Fruit fly (Drosophila melanogaster): ENCODE measurements around the gene HP1D3csd.

HP1D3csd gene

dm6 chrX:19152570-19153287 is 37.3 kb upstream of the HP1D3csd start (continued):
- TF ChIP-seq CG10267 (tag; optimal IDR thresholded peaks at IDR 0.05) (peak; percentile 52), CG6254 (GFP tag; optimal IDR thresholded peaks at IDR 0.05) (peak; percentile 22), ewg (GFP tag; optimal IDR thresholded peaks at IDR 0.05) (peak; percentile 54), Bgb (GFP tag; IDR thresholded peaks at IDR 0.05; ENCODE audit: partially characterized antibody) (no peak), CG2712 (tag; optimal IDR thresholded peaks at IDR 0.05) (peak; percentile 71), CG12391 (tag; optimal IDR thresholded peaks at IDR 0.05) (peak; percentile 66), Drgx (GFP tag; IDR thresholded peaks at IDR 0.05) (peak; percentile 35; the same call in 1 of the 2 replicates), CG30403 (GFP tag; optimal IDR thresholded peaks at IDR 0.05) (peak; percentile 72), CG1647 (GFP tag; optimal IDR thresholded peaks at IDR 0.05) (no peak), unc-4 (GFP tag; IDR thresholded peaks at IDR 0.05; ENCODE audit: partially characterized antibody) (no peak), Rfx (GFP tag; IDR thresholded peaks at IDR 0.05) (peak; percentile 4; the same call in 1 of the 2 replicates), wdn (GFP tag; IDR thresholded peaks at IDR 0.05) (no peak), trh (GFP tag; optimal IDR thresholded peaks at IDR 0.05) (no peak), ro (GFP tag; IDR thresholded peaks at IDR 0.05) (0 out of 2 replicates have a peak, but pooled peaks have one; percentile 13), fu2 (GFP tag; optimal IDR thresholded peaks at IDR 0.05) (no peak), aop (GFP tag; IDR thresholded peaks at IDR 0.05) (no peak), CG7372 (GFP tag; IDR thresholded peaks at IDR 0.05) (no peak), bbx (GFP tag; IDR thresholded peaks at IDR 0.05; ENCODE audit: partially characterized antibody) (no peak), Nf-YB (GFP tag; optimal IDR thresholded peaks at IDR 0.05) (peak; percentile 21), wek (GFP tag; optimal IDR thresholded peaks at IDR 0.05) (no peak), tgo (GFP tag; IDR thresholded peaks at IDR 0.05) (peak; percentile 49; the same call in 2 of the 3 replicates), CG6654 (GFP tag; optimal IDR thresholded peaks at IDR 0.05) (no peak), CG32532 (GFP tag; IDR thresholded peaks at IDR 0.05) (0 out of 2 replicates have a peak, but pooled peaks have one; percentile 16), Ada2b (GFP tag; IDR thresholded peaks at IDR 0.05) (0 out of 2 replicates have a peak, but pooled peaks have one; percentile 16), CG1529 (GFP tag; optimal IDR thresholded peaks at IDR 0.05) (peak; percentile 36), Hmx (GFP tag; optimal IDR thresholded peaks at IDR 0.05) (no peak), MTF-1 (GFP tag; optimal IDR thresholded peaks at IDR 0.05; ENCODE audit: borderline replicate concordance) (no peak), Atf-2 (GFP tag; optimal IDR thresholded peaks at IDR 0.05) (no peak), CG16815 (GFP tag; optimal IDR thresholded peaks at IDR 0.05) (peak; percentile 43), Asciz (GFP tag; optimal IDR thresholded peaks at IDR 0.05) (peak; percentile 45), CG3847 (GFP tag; IDR thresholded peaks at IDR 0.05) (peak; percentile 31; the same call in 1 of the 2 replicates), CG2129 (GFP tag; IDR thresholded peaks at IDR 0.05; ENCODE audit: partially characterized antibody) (no peak), CG34376 (GFP tag; optimal IDR thresholded peaks at IDR 0.05) (no peak), CG15696 (tag; optimal IDR thresholded peaks at IDR 0.05) (peak; percentile 41), CG10209 (GFP tag; optimal IDR thresholded peaks at IDR 0.05) (peak; percentile 50), run (tag; optimal IDR thresholded peaks at IDR 0.05) (peak; percentile 12)

dm6 chrX:19153288-19154130 is 36.5 kb upstream of the HP1D3csd start:
- peak; percentile 66 for TF ChIP-seq CG12769 (tag; optimal IDR thresholded peaks at IDR 0.05)
- TF ChIP-seq cato (GFP tag; optimal IDR thresholded peaks at IDR 0.05; ENCODE audit: borderline replicate concordance) = no peak
- TF ChIP-seq MTF-1 (GFP tag; optimal IDR thresholded peaks at IDR 0.05; ENCODE audit: borderline replicate concordance) = no peak
- peak; percentile 14; the same call in 1 of the 2 replicates for TF ChIP-seq Nf-YA (GFP tag; IDR thresholded peaks at IDR 0.05)
- no peak for TF ChIP-seq ind (GFP tag; optimal IDR thresholded peaks at IDR 0.05)
- no peak for TF ChIP-seq CG12104 (GFP tag; optimal IDR thresholded peaks at IDR 0.05)
- TF ChIP-seq CG10147 (GFP tag; optimal IDR thresholded peaks at IDR 0.05) = no peak
- TF ChIP-seq sisA (GFP tag; IDR thresholded peaks at IDR 0.05) = no peak
- peak; percentile 9 for TF ChIP-seq Hmr (GFP tag; optimal IDR thresholded peaks at IDR 0.05)
- peak; percentile 4 for TF ChIP-seq Side (GFP tag; optimal IDR thresholded peaks at IDR 0.05)
- no peak for TF ChIP-seq Dad (GFP tag; optimal IDR thresholded peaks at IDR 0.05)
- TF ChIP-seq CG16815 (GFP tag; optimal IDR thresholded peaks at IDR 0.05) = no peak
- no peak for TF ChIP-seq CG8478 (optimal IDR thresholded peaks at IDR 0.05)
- TF ChIP-seq prd (optimal IDR thresholded peaks at IDR 0.05) = no peak
- no peak for TF ChIP-seq prd (GFP tag; IDR thresholded peaks at IDR 0.05)
